Fruit fly (Drosophila melanogaster) whole organism, prepupa: Measurements from ENCODE around the gene Tim8.

ENCODE experiments used
- CG10669 ChIP-seq: fragments of 200-800 bp; sonication (Bioruptor generic); optimal IDR thresholded peaks from 3 replicates; lab custom pipeline; 2018; ENCODE audit warnings: missing biosample characterization, mild to moderate bottlenecking, missing genetic modification characterization, moderate library complexity
- CG6854 ChIP-seq: fragments of 200-800 bp; sonication (Bioruptor generic); optimal IDR thresholded peaks from 2 replicates; lab custom pipeline; 2017; ENCODE audit warnings: missing biosample characterization, mild to moderate bottlenecking, missing genetic modification characterization
- CG7368 ChIP-seq: fragments of 200-800 bp; sonication (Bioruptor generic); optimal IDR thresholded peaks from 3 replicates; lab custom pipeline; 2016; ENCODE audit warnings: missing biosample characterization, missing genetic modification characterization

- TF ChIP-seq CG6854 (GFP tag; lab: Kevin White, UChicago) = no peak
- TF ChIP-seq CG10669 (GFP tag; lab: Kevin White, UChicago) = no peak
- no peak for TF ChIP-seq CG7368
Measured at dm6 chrX:11342771-11343170, 25.5 kb upstream of the Tim8 start.
